Fruit fly (Drosophila melanogaster): Measurements from ENCODE around the gene Wdr81.

The Wdr81 gene

dm6 chr2L:12020735-12021134 is at the start of gene Wdr81 (continued):
- no peak for TF ChIP-seq CG5180 (GFP tag; optimal IDR thresholded peaks at IDR 0.05)
- no peak for TF ChIP-seq CG8388 (GFP tag; optimal IDR thresholded peaks at IDR 0.05)
- no peak for TF ChIP-seq CG15514 (GFP tag; optimal IDR thresholded peaks at IDR 0.05)

dm6 chr2L:12066617-12067251 is 46.0 kb upstream of the Wdr81 start, which contains the start of gene firl:
Gene firl, minus strand, starts transcription at chr2L:12066775.
- TF ChIP-seq CG9609 (GFP tag; optimal IDR thresholded peaks at IDR 0.05) (no peak), ind (GFP tag; optimal IDR thresholded peaks at IDR 0.05) (no peak), ash1 (GFP tag; optimal IDR thresholded peaks at IDR 0.05) (no peak), Hr39 (optimal IDR thresholded peaks at IDR 0.05) (no peak), ham (GFP tag; IDR thresholded peaks at IDR 0.05) (no peak), Hey (tag; optimal IDR thresholded peaks at IDR 0.05) (no peak), nom (GFP tag; optimal IDR thresholded peaks at IDR 0.05) (peak; percentile 55), kni (GFP tag; optimal IDR thresholded peaks at IDR 0.05) (no peak), odd (GFP tag; optimal IDR thresholded peaks at IDR 0.05) (no peak), CG32532 (GFP tag; IDR thresholded peaks at IDR 0.05) (no peak), Blimp-1 (GFP tag; optimal IDR thresholded peaks at IDR 0.05) (peak; percentile 53), crc (GFP tag; optimal IDR thresholded peaks at IDR 0.05) (no peak), Six4 (GFP tag; optimal IDR thresholded peaks at IDR 0.05) (no peak), CG4360 (GFP tag; IDR thresholded peaks at IDR 0.05) (no peak), CG12219 (GFP tag; optimal IDR thresholded peaks at IDR 0.05) (no peak), CG17568 (GFP tag; optimal IDR thresholded peaks at IDR 0.05) (no peak), CG3995 (GFP tag; optimal IDR thresholded peaks at IDR 0.05) (no peak), GATAe (GFP tag; conservative IDR thresholded peaks at IDR 0.05) (no peak), CTCF (GFP tag; optimal IDR thresholded peaks at IDR 0.05) (no peak), CG1603 (tag; optimal IDR thresholded peaks at IDR 0.05) (no peak), Trl (optimal IDR thresholded peaks at IDR 0.05) (peak in 1 of 2 experiments; percentile 11), Trl (GFP tag; optimal IDR thresholded peaks at IDR 0.05) (no peak)

dm6 chr2L:12065683-12066386 is 45.1 kb upstream of the Wdr81 start:
- TF ChIP-seq sug (tag; optimal IDR thresholded peaks at IDR 0.05), result no peak
- TF ChIP-seq D19B (GFP tag; optimal IDR thresholded peaks at IDR 0.05), result no peak
- no peak for TF ChIP-seq wdn (GFP tag; IDR thresholded peaks at IDR 0.05)
- no peak for TF ChIP-seq gsb (GFP tag; IDR thresholded peaks at IDR 0.05)
- TF ChIP-seq tap (tag; optimal IDR thresholded peaks at IDR 0.05), result no peak
- TF ChIP-seq oc (tag; optimal IDR thresholded peaks at IDR 0.05), result no peak
- no peak for TF ChIP-seq CG12769 (tag; optimal IDR thresholded peaks at IDR 0.05)
- no peak for TF ChIP-seq NC2β (GFP tag; optimal IDR thresholded peaks at IDR 0.05)
- no peak for TF ChIP-seq Camta (GFP tag; optimal IDR thresholded peaks at IDR 0.05)
- no peak for TF ChIP-seq CG31365 (tag; optimal IDR thresholded peaks at IDR 0.05)
- TF ChIP-seq CG7928 (GFP tag; optimal IDR thresholded peaks at IDR 0.05), result no peak
- TF ChIP-seq HmgZ (tag; optimal IDR thresholded peaks at IDR 0.05), result no peak
- TF ChIP-seq CG7963 (GFP tag; IDR thresholded peaks at IDR 0.05; ENCODE audit: partially characterized antibody), result no peak
- TF ChIP-seq Lim3 (GFP tag; IDR thresholded peaks at IDR 0.05), result no peak
- no peak for TF ChIP-seq CG6654 (GFP tag; optimal IDR thresholded peaks at IDR 0.05)
- TF ChIP-seq tna (GFP tag; IDR thresholded peaks at IDR 0.05; ENCODE audit: partially characterized antibody), result no peak
- TF ChIP-seq CG10462 (GFP tag; optimal IDR thresholded peaks at IDR 0.05), result no peak
- TF ChIP-seq pzg (GFP tag; optimal IDR thresholded peaks at IDR 0.05), result no peak
- TF ChIP-seq Hr39 (optimal IDR thresholded peaks at IDR 0.05), result no peak
- TF ChIP-seq HLH3B (GFP tag; IDR thresholded peaks at IDR 0.05), result no peak
- TF ChIP-seq tx (GFP tag; optimal IDR thresholded peaks at IDR 0.05), result no peak
- no peak for TF ChIP-seq GATAe (GFP tag; conservative IDR thresholded peaks at IDR 0.05)
- peak; percentile 71 for TF ChIP-seq lbe (GFP tag; optimal IDR thresholded peaks at IDR 0.05)
- TF ChIP-seq eve (GFP tag; optimal IDR thresholded peaks at IDR 0.05), result no peak
- peak; percentile 57 for TF ChIP-seq Sox102F (GFP tag; optimal IDR thresholded peaks at IDR 0.05)
- TF ChIP-seq danr (GFP tag; IDR thresholded peaks at IDR 0.05), result no peak
